Worm (Caenorhabditis elegans) whole organism, midembryonic: ENCODE measurements around the gene F43E2.1.

Experiments
- T22C8.4 ChIP-seq: fragments of 200-800 bp; sonication (Bioruptor generic); IDR thresholded peaks from 2 replicates; pipeline ENCODE4 v1.3.6; 2022; ENCODE audit warnings: missing genetic modification characterization, missing compliant biosample characterization
- cog-1 ChIP-seq: sonication (generic microtip); optimal IDR thresholded peaks from 2 replicates; lab custom pipeline; 2016; ENCODE audit warnings: missing genetic modification characterization, missing compliant biosample characterization
- flt-1 ChIP-seq: fragments of 200-800 bp; sonication (Bioruptor generic); IDR thresholded peaks from 2 replicates; pipeline ENCODE4 v1.3.6; 2022; ENCODE audit warnings: missing genetic modification characterization, missing compliant biosample characterization
- klf-2 ChIP-seq: fragments of 200-800 bp; sonication (Bioruptor generic); conservative IDR thresholded peaks from 2 replicates; pipeline ENCODE4 v1.3.6; 2022; ENCODE audit warnings: missing genetic modification reagents, missing genetic modification characterization, missing compliant biosample characterization
- med-1 ChIP-seq: sonication (generic microtip); optimal IDR thresholded peaks from 2 replicates; lab custom pipeline; 2017; ENCODE audit warnings: missing genetic modification characterization, mild to moderate bottlenecking, missing compliant biosample characterization, antibody characterized with exemption, missing genetic modification reagents; ENCODE audit not compliant: insufficient read depth
- ref-1 ChIP-seq: fragments of 200-800 bp; sonication (Bioruptor generic); conservative IDR thresholded peaks from 2 replicates; pipeline ENCODE4 v1.3.6; 2022; ENCODE audit warnings: missing genetic modification reagents, missing genetic modification characterization, missing compliant biosample characterization
- tab-1 ChIP-seq: fragments of 200-800 bp; sonication (Bioruptor generic); IDR thresholded peaks from 2 replicates; pipeline ENCODE4 v1.3.6; 2022; ENCODE audit warnings: missing genetic modification characterization, missing compliant biosample characterization
- ztf-23 ChIP-seq: fragments of 200-800 bp; sonication (Bioruptor generic); IDR thresholded peaks from 2 replicates; pipeline ENCODE4 v1.3.6; 2022; ENCODE audit warnings: missing genetic modification reagents, missing genetic modification characterization, missing compliant biosample characterization
- ztf-29 ChIP-seq: fragments of 200-800 bp; sonication (Bioruptor generic); IDR thresholded peaks from 2 replicates; pipeline ENCODE4 v1.3.6; 2022; ENCODE audit warnings: missing genetic modification reagents, missing genetic modification characterization, missing compliant biosample characterization

F43E2.1 gene

DNA sequence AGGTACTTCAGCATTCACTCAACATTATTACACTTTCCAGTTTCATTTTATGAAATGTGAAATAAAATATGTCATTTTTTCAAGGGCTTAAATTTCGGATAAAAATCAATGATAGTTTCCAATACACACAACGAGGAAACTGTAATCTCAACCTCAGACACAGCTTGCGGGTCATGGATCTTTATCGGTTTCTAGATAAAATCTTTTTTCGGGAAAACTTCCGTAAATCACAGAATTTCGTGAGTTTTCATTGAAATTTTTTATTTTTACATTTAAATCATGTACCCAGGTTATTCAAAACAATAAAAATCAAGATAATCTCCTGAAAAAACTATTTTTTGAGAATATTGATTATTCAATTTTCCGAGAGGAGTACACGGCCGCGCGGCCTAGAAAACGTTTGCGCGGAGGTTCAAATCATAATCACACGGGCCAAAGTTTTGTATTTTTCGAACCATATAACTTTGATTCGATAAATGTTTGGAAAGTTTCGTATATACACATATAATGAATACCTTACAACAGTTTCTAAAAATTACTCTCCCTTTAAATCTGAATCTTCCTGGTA, 22.3 kb downstream of the F43E2.1 start:
- TF ChIP-seq tab-1 (GFP tag; lab: Robert Waterston, UW) (no peak), med-1 (GFP tag; lab: Kevin White, UChicago) (no peak), ztf-29 (GFP tag; lab: Robert Waterston, UW) (no peak), T22C8.4 (GFP tag; lab: Robert Waterston, UW) (no peak), klf-2 (GFP tag; lab: Robert Waterston, UW) (no peak), flt-1 (GFP tag; lab: Robert Waterston, UW) (no peak), ref-1 (no peak), cog-1 (tag; lab: Kevin White, UChicago) (no peak), ztf-23 (no peak)

DNA sequence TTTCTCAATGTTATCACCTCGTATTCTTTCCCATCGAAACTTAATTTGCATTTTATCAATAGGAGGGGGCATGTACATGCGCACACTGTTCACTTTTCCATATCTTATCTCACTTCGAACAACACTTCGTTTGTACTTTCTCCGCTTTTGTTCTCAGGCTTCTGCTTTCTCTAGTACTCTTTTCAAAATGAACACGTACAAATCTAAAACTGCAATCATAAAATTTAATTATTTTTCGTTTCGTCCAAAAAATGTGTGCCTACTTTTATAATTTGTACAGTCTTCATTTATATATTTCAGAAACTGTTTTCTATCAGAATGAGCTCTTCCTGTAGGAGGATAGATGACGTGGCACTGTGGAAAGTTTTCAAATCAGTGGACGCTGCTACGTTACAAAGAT, 23.6 kb downstream of the F43E2.1 start, which contains the start of gene C07D10.1:
TSS of gene C07D10.1 (plus strand) at position 301 of the 400 bp plus-strand sequence.
- TF ChIP-seq cog-1 (tag; lab: Kevin White, UChicago) (no peak), med-1 (GFP tag; lab: Kevin White, UChicago) (no peak), T22C8.4 (GFP tag; lab: Robert Waterston, UW) (no peak), ref-1 (no peak), tab-1 (GFP tag; lab: Robert Waterston, UW) (no peak), ztf-29 (GFP tag; lab: Robert Waterston, UW) (no peak), flt-1 (GFP tag; lab: Robert Waterston, UW) (no peak), ztf-23 (no peak), klf-2 (GFP tag; lab: Robert Waterston, UW) (no peak)

DNA sequence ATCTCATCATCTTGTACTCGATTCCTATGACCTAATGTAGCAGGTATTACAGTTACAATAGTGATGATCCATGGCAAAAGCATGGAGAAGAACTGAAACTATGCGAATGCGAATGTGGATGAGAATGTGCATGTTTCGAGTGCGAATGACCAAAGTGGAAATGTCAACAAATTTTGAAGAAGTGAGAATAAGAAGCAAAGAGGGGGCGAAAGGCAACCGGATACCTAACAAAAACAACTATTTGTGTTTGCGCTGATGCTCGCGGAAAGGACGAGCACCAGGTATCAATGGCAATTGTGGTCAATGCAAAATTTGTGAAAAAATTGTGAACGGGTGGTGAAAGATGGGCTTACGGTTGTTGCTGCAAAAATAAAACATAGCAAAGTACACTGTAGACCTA, 27.5 kb downstream of the F43E2.1 start, which contains the start of gene nas-7:
TSS of gene nas-7 (minus strand) at position 101 of the 400 bp plus-strand sequence.
- TF ChIP-seq tab-1 (GFP tag; lab: Robert Waterston, UW) = no peak
- no peak for TF ChIP-seq klf-2 (GFP tag; lab: Robert Waterston, UW)
- no peak for TF ChIP-seq cog-1 (tag; lab: Kevin White, UChicago)
- no peak for TF ChIP-seq ztf-23
- TF ChIP-seq T22C8.4 (GFP tag; lab: Robert Waterston, UW) = no peak
- TF ChIP-seq flt-1 (GFP tag; lab: Robert Waterston, UW) = no peak
- no peak for TF ChIP-seq ztf-29 (GFP tag; lab: Robert Waterston, UW)
- TF ChIP-seq ref-1 = no peak
- TF ChIP-seq med-1 (GFP tag; lab: Kevin White, UChicago) = no peak

DNA sequence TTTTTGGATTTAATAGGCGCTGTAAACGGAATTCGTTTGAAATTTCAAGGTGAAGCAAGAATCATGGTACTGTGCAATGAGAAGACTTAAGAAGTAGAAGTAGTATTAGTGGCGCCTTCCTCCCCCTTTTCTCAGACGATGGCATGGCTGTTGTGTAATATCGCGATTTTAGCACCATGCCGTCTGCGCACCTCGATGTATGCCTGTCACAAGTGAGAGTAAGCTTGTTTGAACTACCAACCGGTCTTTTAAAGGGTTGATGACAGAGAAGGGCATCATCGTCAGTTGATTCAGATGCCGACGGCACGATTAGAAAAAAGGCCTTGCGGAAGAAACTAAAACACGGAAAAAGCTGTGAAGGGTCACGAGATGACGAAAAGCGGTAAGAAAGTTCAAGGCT, 28.9 kb downstream of the F43E2.1 start:
- TF ChIP-seq flt-1 (GFP tag; lab: Robert Waterston, UW) = no peak
- TF ChIP-seq T22C8.4 (GFP tag; lab: Robert Waterston, UW) = no peak
- no peak for TF ChIP-seq med-1 (GFP tag; lab: Kevin White, UChicago)
- no peak for TF ChIP-seq ztf-29 (GFP tag; lab: Robert Waterston, UW)
- TF ChIP-seq klf-2 (GFP tag; lab: Robert Waterston, UW) = no peak
- TF ChIP-seq ref-1 = no peak
- TF ChIP-seq ztf-23 = no peak
- TF ChIP-seq tab-1 (GFP tag; lab: Robert Waterston, UW) = no peak

DNA sequence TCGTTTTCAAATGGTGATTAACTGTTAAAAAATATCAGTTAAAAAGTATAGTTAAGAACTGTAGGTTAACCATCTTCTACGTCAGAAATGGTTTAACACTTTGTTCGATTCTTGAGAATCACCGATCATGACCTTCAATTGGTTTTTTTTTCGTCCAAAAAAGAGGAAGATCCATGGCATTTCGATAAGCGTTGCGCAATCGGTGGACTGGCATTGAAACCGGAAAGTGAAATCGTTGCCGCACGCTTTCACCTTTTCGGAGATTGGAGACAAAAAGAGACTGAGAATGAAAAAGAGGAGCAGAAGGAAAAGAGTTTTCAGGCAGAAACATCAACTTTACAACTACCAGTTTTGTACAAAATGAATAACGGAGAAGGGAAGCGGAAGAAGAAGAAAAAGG, 30.2 kb downstream of the F43E2.1 start:
- TF ChIP-seq ref-1 (no peak), ztf-29 (GFP tag; lab: Robert Waterston, UW) (no peak), flt-1 (GFP tag; lab: Robert Waterston, UW) (no peak), ztf-23 (no peak), tab-1 (GFP tag; lab: Robert Waterston, UW) (no peak), med-1 (GFP tag; lab: Kevin White, UChicago) (no peak)

DNA sequence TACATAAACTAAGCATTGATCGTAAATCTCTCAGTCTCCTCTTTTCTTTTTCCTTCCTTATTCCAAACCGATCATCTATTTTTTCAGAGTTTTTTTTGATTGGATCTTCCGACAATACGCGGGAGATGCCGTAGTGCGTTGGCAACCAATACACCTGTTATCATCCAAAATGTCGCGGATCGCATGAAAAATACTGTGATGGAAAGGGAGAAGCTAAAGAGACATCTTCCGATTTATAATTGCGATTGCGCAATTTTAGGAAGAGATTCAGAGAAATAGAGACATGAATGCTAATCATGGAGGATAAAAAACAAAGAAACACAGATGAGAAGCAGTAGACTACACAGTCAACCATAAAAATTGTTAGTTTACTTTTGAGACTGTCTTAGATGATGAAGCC, 31.4 kb downstream of the F43E2.1 start:
- TF ChIP-seq cog-1 (tag; lab: Kevin White, UChicago) (no peak), T22C8.4 (GFP tag; lab: Robert Waterston, UW) (no peak), tab-1 (GFP tag; lab: Robert Waterston, UW) (no peak), ref-1 (no peak), ztf-23 (no peak), med-1 (GFP tag; lab: Kevin White, UChicago) (no peak), ztf-29 (GFP tag; lab: Robert Waterston, UW) (no peak), klf-2 (GFP tag; lab: Robert Waterston, UW) (no peak), flt-1 (GFP tag; lab: Robert Waterston, UW) (no peak)

DNA sequence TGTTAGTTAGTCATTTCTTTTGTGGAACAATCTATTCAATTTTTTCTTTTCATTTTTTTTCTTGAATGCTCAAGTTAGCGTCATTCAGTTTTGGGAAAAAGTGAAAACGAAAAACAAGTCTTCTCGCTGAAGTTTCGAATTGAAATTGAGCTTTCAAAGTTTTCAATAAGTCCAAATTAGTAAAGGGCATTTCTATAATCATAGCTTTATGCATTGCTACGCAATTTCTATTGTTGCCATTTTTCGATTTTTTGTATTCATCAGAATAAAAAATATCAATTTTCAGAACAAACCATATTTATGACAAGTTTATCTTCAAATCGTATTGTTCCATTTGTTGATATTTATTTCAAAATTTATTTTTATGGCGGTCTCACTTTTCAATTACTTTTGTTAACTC, 33.1 kb downstream of the F43E2.1 start, which contains the start of gene srd-55:
TSS of gene srd-55 (plus strand) at position 301 of the 400 bp plus-strand sequence.
- TF ChIP-seq med-1 (GFP tag; lab: Kevin White, UChicago) (no peak), T22C8.4 (GFP tag; lab: Robert Waterston, UW) (no peak), cog-1 (tag; lab: Kevin White, UChicago) (no peak), ref-1 (no peak), klf-2 (GFP tag; lab: Robert Waterston, UW) (no peak)

DNA sequence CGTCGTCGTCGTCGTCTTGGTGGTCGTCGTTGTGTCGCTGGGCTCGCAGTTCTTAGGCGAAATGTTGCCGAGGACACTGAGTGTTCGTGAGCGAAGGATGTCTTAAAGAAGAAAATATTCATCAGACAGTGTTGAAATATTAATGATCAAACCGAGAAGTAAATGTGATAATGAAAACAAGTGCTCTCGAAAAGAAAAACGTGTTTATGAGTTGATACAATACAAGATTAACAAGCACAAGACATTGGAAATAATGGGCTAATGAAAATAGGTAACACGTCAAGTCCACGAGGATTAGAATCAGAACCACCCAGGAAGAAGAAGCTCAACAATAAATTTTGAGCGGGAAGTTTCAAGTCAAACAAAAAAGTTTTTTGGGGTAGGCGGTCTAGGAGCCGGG, 36.9 kb downstream of the F43E2.1 start, which contains the start of gene K02A2.5:
TSS of gene K02A2.5 (minus strand) at position 101 of the 400 bp plus-strand sequence.
- TF ChIP-seq flt-1 (GFP tag; lab: Robert Waterston, UW) (no peak), T22C8.4 (GFP tag; lab: Robert Waterston, UW) (no peak), ztf-23 (no peak)

DNA sequence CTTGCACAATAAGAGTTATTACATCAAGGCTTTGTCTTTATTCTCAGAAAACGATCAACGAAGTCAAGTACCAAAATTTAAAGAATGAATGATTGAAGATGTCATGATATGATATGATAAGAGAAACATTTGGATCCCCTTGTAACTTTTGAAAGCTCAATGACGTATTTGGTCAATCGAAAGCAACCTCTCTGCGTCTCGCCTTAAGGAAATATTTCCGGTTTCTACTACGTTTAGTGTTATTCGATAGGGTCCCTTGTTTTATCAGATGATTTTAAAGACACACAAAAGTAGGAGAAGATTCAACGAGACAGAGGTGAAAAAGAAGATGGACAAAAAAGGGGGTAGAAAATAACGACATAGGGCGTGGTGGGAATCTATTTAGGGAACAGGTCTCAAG, 38.2 kb downstream of the F43E2.1 start:
- TF ChIP-seq med-1 (GFP tag; lab: Kevin White, UChicago) (no peak), ref-1 (no peak)

DNA sequence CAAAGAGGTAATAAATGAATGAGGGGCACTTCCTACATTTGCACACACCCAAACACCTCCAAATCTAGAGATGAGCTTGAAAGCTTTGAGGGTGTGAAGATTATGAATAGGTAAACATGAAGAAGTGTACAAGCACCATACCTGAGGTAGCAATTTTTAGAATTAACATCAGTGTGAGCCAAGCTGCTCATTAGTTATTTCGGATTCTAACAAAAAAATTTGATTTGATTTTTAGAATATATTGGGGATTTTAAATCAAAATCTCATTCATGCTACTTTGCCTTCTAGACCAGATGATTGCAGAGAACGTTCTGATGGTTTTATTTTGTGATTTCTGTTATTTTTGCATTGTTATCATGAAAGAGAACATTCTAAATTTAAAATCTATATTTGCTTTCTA, 38.7 kb downstream of the F43E2.1 start:
- TF ChIP-seq flt-1 (GFP tag; lab: Robert Waterston, UW) = no peak
- TF ChIP-seq T22C8.4 (GFP tag; lab: Robert Waterston, UW) = no peak
